Worm (Caenorhabditis elegans): ENCODE measurements around the gene ncs-5.
A peak's percentile ranks its signal among the peaks of the same experiment; 100 is the strongest.

Gene ncs-5

DNA sequence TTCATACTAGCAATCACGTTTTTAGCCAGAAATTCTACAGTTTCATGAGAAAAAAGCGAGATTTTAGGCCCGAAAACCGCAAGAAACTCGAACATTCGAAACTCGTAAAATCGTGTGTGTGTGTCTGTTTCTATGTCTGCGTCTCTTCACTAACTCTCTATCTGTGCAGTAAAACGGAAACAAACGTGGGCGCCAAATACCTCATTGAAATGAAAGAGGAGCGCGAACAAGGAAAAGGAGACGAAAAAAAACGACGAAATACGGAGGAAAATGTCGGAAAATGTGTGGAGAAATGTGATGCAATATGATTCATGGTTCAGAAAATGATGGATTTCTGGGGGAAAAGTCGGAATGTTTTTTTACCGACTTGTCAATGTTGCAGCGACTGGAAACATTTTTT is 49.0 kb downstream of the ncs-5 start (continued):
- TF ChIP-seq ztf-4 (tag; optimal IDR thresholded peaks at IDR 0.05) (no peak), mab-5 (tag; optimal IDR thresholded peaks at IDR 0.05) (no peak), ztf-1 (GFP tag; conservative IDR thresholded peaks at IDR 0.05) (no peak), nhr-237 (tag; optimal IDR thresholded peaks at IDR 0.05) (no peak), nhr-6 (tag; optimal IDR thresholded peaks at IDR 0.05) (no peak), nhr-10 (tag; optimal IDR thresholded peaks at IDR 0.05) (no peak), elt-3 (tag; optimal IDR thresholded peaks at IDR 0.05) (no peak)

- TF ChIP-seq ZK546.5 (tag; optimal IDR thresholded peaks at IDR 0.05) (no peak), fos-1 (tag; optimal IDR thresholded peaks at IDR 0.05) (peak; percentile 56), mbf-1 (tag; optimal IDR thresholded peaks at IDR 0.05) (no peak)
These were observed 51.4 kb downstream of the ncs-5 start for ce11 chrV:18870955-18871354.

- no peak for TF ChIP-seq ztf-1 (GFP tag; conservative IDR thresholded peaks at IDR 0.05)
- TF ChIP-seq elt-1 (tag; optimal IDR thresholded peaks at IDR 0.05): no peak
- no peak for TF ChIP-seq F13H6.1 (tag; optimal IDR thresholded peaks at IDR 0.05)
- TF ChIP-seq dmd-4 (tag; optimal IDR thresholded peaks at IDR 0.05): no peak
- TF ChIP-seq sem-4 (tag; optimal IDR thresholded peaks at IDR 0.05): no peak
- no peak for TF ChIP-seq lin-11 (tag; optimal IDR thresholded peaks at IDR 0.05)
- no peak for TF ChIP-seq sma-9 (GFP tag; optimal IDR thresholded peaks at IDR 0.05)
- no peak for TF ChIP-seq sma-9 (tag; optimal IDR thresholded peaks at IDR 0.05)
- TF ChIP-seq nhr-10 (tag; optimal IDR thresholded peaks at IDR 0.05): no peak
- TF ChIP-seq ceh-16 (tag; optimal IDR thresholded peaks at IDR 0.05): no peak
- no peak for TF ChIP-seq unc-55 (GFP tag; optimal IDR thresholded peaks at IDR 0.05)
- TF ChIP-seq ZK546.5 (tag; optimal IDR thresholded peaks at IDR 0.05): no peak
- no peak for TF ChIP-seq zag-1 (tag; optimal IDR thresholded peaks at IDR 0.05)
These were observed 54.3 kb downstream of the ncs-5 start, which contains the start of gene ceh-51 for ce11 chrV:18873833-18874232. Gene ceh-51 (plus strand): TSS chrV:18874133.

Data from whole organism, L2 larva.